Worm (Caenorhabditis elegans) whole organism, young adult: ENCODE measurements around the gene ZC196.2.
"Not testable (repeated sequence)": the region's sequence is repeated elsewhere in the genome, so short reads cannot be mapped to it uniquely, and the experiment has no call there.

Experiments
- B0019.2 ChIP-seq: fragments of 200-800 bp; sonication (Bioruptor generic); conservative IDR thresholded peaks from 2 replicates; pipeline ENCODE4 v1.3.6; 2022; ENCODE audit warnings: missing genetic modification reagents, missing genetic modification characterization, missing compliant biosample characterization
- C06A6.2 ChIP-seq: fragments of 200-800 bp; sonication (Bioruptor generic); conservative IDR thresholded peaks from 2 replicates; pipeline ENCODE4 v1.3.6; 2022; ENCODE audit warnings: missing genetic modification characterization, missing compliant biosample characterization
- F10E7.11 ChIP-seq: sonication (generic microtip); optimal IDR thresholded peaks from 2 replicates; lab custom pipeline; 2017; ENCODE audit warnings: mild to moderate bottlenecking, missing genetic modification characterization, moderate library complexity, missing compliant biosample characterization
- F55B11.4 ChIP-seq: sonication (generic microtip); optimal IDR thresholded peaks from 2 replicates; lab custom pipeline; 2016; ENCODE audit warnings: missing compliant biosample characterization, missing genetic modification characterization, borderline replicate concordance; ENCODE audit not compliant: insufficient read depth
- F57C9.4 ChIP-seq: sonication (generic microtip); optimal IDR thresholded peaks from 2 replicates; lab custom pipeline; 2017; ENCODE audit warnings: mild to moderate bottlenecking, missing genetic modification characterization, missing compliant biosample characterization
- T26A5.8 ChIP-seq: sonication (generic microtip); optimal IDR thresholded peaks from 2 replicates; lab custom pipeline; 2016; ENCODE audit warnings: missing genetic modification characterization, missing compliant biosample characterization
- Y56A3A.18 ChIP-seq: fragments of 200-800 bp; sonication (Bioruptor generic); IDR thresholded peaks from 2 replicates; pipeline ENCODE4 v1.3.6; 2022; ENCODE audit warnings: missing genetic modification reagents, missing genetic modification characterization, missing compliant biosample characterization
- ZK185.1 ChIP-seq: sonication (generic microtip); optimal IDR thresholded peaks from 2 replicates; lab custom pipeline; 2016; ENCODE audit warnings: mild to moderate bottlenecking, missing genetic modification characterization, missing compliant biosample characterization; ENCODE audit not compliant: poor library complexity, severe bottlenecking
- athp-1 ChIP-seq: sonication (generic microtip); optimal IDR thresholded peaks from 2 replicates; lab custom pipeline; 2017; ENCODE audit warnings: mild to moderate bottlenecking, missing genetic modification characterization, missing compliant biosample characterization
- attf-6 ChIP-seq: fragments of 200-800 bp; sonication (Bioruptor generic); IDR thresholded peaks from 2 replicates; pipeline ENCODE4 v1.3.6; 2022; ENCODE audit warnings: missing genetic modification reagents, missing genetic modification characterization, missing compliant biosample characterization
- ceh-27 ChIP-seq: fragments of 200-800 bp; sonication (Bioruptor generic); optimal IDR thresholded peaks from 2 replicates; lab custom pipeline; 2018; ENCODE audit warnings: mild to moderate bottlenecking, missing genetic modification characterization, moderate library complexity, missing compliant biosample characterization
- ceh-58 ChIP-seq: fragments of 200-800 bp; sonication (Bioruptor generic); IDR thresholded peaks from 2 replicates; pipeline ENCODE4 v1.3.6; 2022; ENCODE audit warnings: missing genetic modification characterization, missing compliant biosample characterization
- ceh-91 ChIP-seq: fragments of 200-800 bp; sonication (Bioruptor generic); IDR thresholded peaks from 2 replicates; pipeline ENCODE4 v1.3.6; 2022; ENCODE audit warnings: missing genetic modification reagents, missing genetic modification characterization, missing compliant biosample characterization
- egl-44 ChIP-seq: fragments of 200-800 bp; sonication (Bioruptor generic); IDR thresholded peaks from 2 replicates; pipeline ENCODE4 v1.3.6; 2022; ENCODE audit warnings: missing genetic modification reagents, missing genetic modification characterization, missing compliant biosample characterization
- egrh-3 ChIP-seq: fragments of 200-800 bp; sonication (Bioruptor generic); IDR thresholded peaks from 2 replicates; pipeline ENCODE4 v1.3.6; 2022; ENCODE audit warnings: missing genetic modification reagents, missing genetic modification characterization, missing compliant biosample characterization
- ets-4 ChIP-seq: fragments of 200-800 bp; sonication (Bioruptor generic); optimal IDR thresholded peaks from 2 replicates; lab custom pipeline; 2018; ENCODE audit warnings: mild to moderate bottlenecking, missing genetic modification characterization, missing compliant biosample characterization
- him-1 ChIP-seq: sonication (generic microtip); optimal IDR thresholded peaks from 2 replicates; lab custom pipeline; 2016; ENCODE audit warnings: missing genotype, missing genetic modification reagents, missing genetic modification characterization, missing compliant biosample characterization
- hlh-12 ChIP-seq: sonication (generic microtip); optimal IDR thresholded peaks from 2 replicates; lab custom pipeline; 2016; ENCODE audit warnings: missing genetic modification characterization, missing compliant biosample characterization
- lag-1 ChIP-seq: fragments of 200-800 bp; sonication (Bioruptor generic); IDR thresholded peaks from 2 replicates; pipeline ENCODE4 v1.3.6; 2022; ENCODE audit warnings: missing genetic modification reagents, missing genetic modification characterization, missing compliant biosample characterization
- let-526 ChIP-seq: fragments of 200-800 bp; sonication (Bioruptor generic); IDR thresholded peaks from 2 replicates; pipeline ENCODE4 v1.3.6; 2022; ENCODE audit warnings: missing genetic modification reagents, missing genetic modification characterization, missing compliant biosample characterization
- lin-40 ChIP-seq: sonication (generic microtip); optimal IDR thresholded peaks from 2 replicates; lab custom pipeline; 2016; ENCODE audit warnings: missing genetic modification characterization, mild to moderate bottlenecking, missing compliant biosample characterization, missing genotype, missing genetic modification reagents
- lsl-1 ChIP-seq: fragments of 200-800 bp; sonication (Bioruptor generic); optimal IDR thresholded peaks from 2 replicates; lab custom pipeline; 2018; ENCODE audit warnings: mild to moderate bottlenecking, missing genetic modification characterization, moderate library complexity, missing compliant biosample characterization
- madf-3 ChIP-seq: fragments of 200-800 bp; sonication (Bioruptor generic); IDR thresholded peaks from 2 replicates; pipeline ENCODE4 v1.3.6; 2022; ENCODE audit warnings: missing genetic modification reagents, missing genetic modification characterization, missing compliant biosample characterization
- madf-6 ChIP-seq: fragments of 200-800 bp; sonication (Bioruptor generic); IDR thresholded peaks from 2 replicates; pipeline ENCODE4 v1.3.6; 2022; ENCODE audit warnings: missing genetic modification reagents, missing genetic modification characterization, missing compliant biosample characterization
- mxl-1 ChIP-seq: sonication (generic microtip); optimal IDR thresholded peaks from 2 replicates; lab custom pipeline; 2016; ENCODE audit warnings: missing genetic modification characterization, missing compliant biosample characterization
- nhr-120 ChIP-seq: fragments of 200-800 bp; sonication (Bioruptor generic); IDR thresholded peaks from 2 replicates; pipeline ENCODE4 v1.3.6; 2022; ENCODE audit warnings: missing genetic modification characterization, missing compliant biosample characterization
- nhr-179 ChIP-seq: sonication (generic microtip); optimal IDR thresholded peaks from 2 replicates; lab custom pipeline; 2016; ENCODE audit warnings: mild to moderate bottlenecking, missing genetic modification characterization, missing compliant biosample characterization
- nhr-27 ChIP-seq: fragments of 200-800 bp; sonication (Bioruptor generic); optimal IDR thresholded peaks from 2 replicates; lab custom pipeline; 2018; ENCODE audit warnings: mild to moderate bottlenecking, missing genetic modification characterization, moderate library complexity, missing compliant biosample characterization
- nhr-80 ChIP-seq: sonication (generic microtip); optimal IDR thresholded peaks from 2 replicates; lab custom pipeline; 2016; ENCODE audit warnings: missing genetic modification characterization, missing compliant biosample characterization
- nhr-90 ChIP-seq: sonication (generic microtip); optimal IDR thresholded peaks from 2 replicates; lab custom pipeline; 2016; ENCODE audit warnings: missing genotype, mild to moderate bottlenecking, missing genetic modification characterization, missing compliant biosample characterization
- pbrm-1 ChIP-seq: fragments of 200-800 bp; sonication (Bioruptor generic); IDR thresholded peaks from 2 replicates; pipeline ENCODE4 v1.3.6; 2022; ENCODE audit warnings: missing genetic modification reagents, missing genetic modification characterization, missing compliant biosample characterization
- pha-4 ChIP-seq: fragments of 150-350 bp; sonication (generic microtip); optimal IDR thresholded peaks from 2 replicates; lab custom pipeline; 2014; ENCODE audit warnings: missing biosample characterization, missing genetic modification reagents, missing genetic modification characterization
- rcor-1 ChIP-seq: fragments of 200-800 bp; sonication (Bioruptor generic); IDR thresholded peaks from 2 replicates; pipeline ENCODE4 v1.3.6; 2022; ENCODE audit warnings: missing genetic modification reagents, missing genetic modification characterization, missing compliant biosample characterization
- rpc-1 ChIP-seq, 2 experiments: fragments of 150-350 bp in 1 of 2; sonication (generic microtip) in 1 of 2; optimal IDR thresholded peaks; 2 replicates each; lab custom pipeline; 2014 to 2018; ENCODE audit warnings: missing biosample characterization in 1 of 2, missing genetic modification characterization in 1 of 2, missing genetic modification reagents in 1 of 2, missing genotype in 1 of 2
- sea-2 ChIP-seq: fragments of 200-800 bp; sonication (Bioruptor generic); IDR thresholded peaks from 2 replicates; pipeline ENCODE4 v1.3.6; 2022; ENCODE audit warnings: missing genetic modification characterization, missing compliant biosample characterization
- snpc-4 ChIP-seq, 5 experiments: fragments of 150-350 bp in 1 of 5; sonication (generic microtip) in 4 of 5; optimal IDR thresholded peaks; 2 replicates each; lab custom pipeline; 2014 to 2018; ENCODE audit warnings: missing genetic modification characterization in 5 of 5, missing biosample characterization in 3 of 5, antibody characterized with exemption in 2 of 5, mild to moderate bottlenecking in 2 of 5, missing compliant biosample characterization in 2 of 5, missing genotype in 2 of 5, moderate library complexity in 2 of 5, missing genetic modification reagents in 1 of 5
- tlf-1 ChIP-seq: fragments of 200-800 bp; sonication (Bioruptor generic); optimal IDR thresholded peaks from 2 replicates; lab custom pipeline; 2018; ENCODE audit warnings: mild to moderate bottlenecking, missing genetic modification characterization, missing compliant biosample characterization
- zim-3 ChIP-seq: sonication (generic microtip); optimal IDR thresholded peaks from 2 replicates; lab custom pipeline; 2017; ENCODE audit warnings: mild to moderate bottlenecking, missing genetic modification characterization, moderate library complexity, missing compliant biosample characterization
- ztf-18 ChIP-seq: sonication (generic microtip); optimal IDR thresholded peaks from 2 replicates; lab custom pipeline; 2016; ENCODE audit warnings: missing genotype, mild to moderate bottlenecking, missing genetic modification characterization, missing compliant biosample characterization
- ztf-22 ChIP-seq: fragments of 200-800 bp; sonication (Bioruptor generic); optimal IDR thresholded peaks from 2 replicates; lab custom pipeline; 2018; ENCODE audit warnings: mild to moderate bottlenecking, missing genetic modification characterization, moderate library complexity, missing compliant biosample characterization
- ztf-26 ChIP-seq: sonication (generic microtip); optimal IDR thresholded peaks from 2 replicates; lab custom pipeline; 2017; ENCODE audit warnings: missing genetic modification characterization, missing compliant biosample characterization
- ztf-3 ChIP-seq: fragments of 200-800 bp; sonication (Bioruptor generic); optimal IDR thresholded peaks from 2 replicates; lab custom pipeline; 2018; ENCODE audit warnings: mild to moderate bottlenecking, missing genetic modification characterization, missing compliant biosample characterization

Gene ZC196.2

ce11 chrV:8718399-8718798 is 20.8 kb upstream of the ZC196.2 start:
- TF ChIP-seq snpc-4 (GFP tag; optimal IDR thresholded peaks at IDR 0.05; lab: Kevin White, UChicago) (no peak), snpc-4 (tag; optimal IDR thresholded peaks at IDR 0.05; lab: Kevin White, UChicago) (no peak), egrh-3 (GFP tag; lab: Robert Waterston, UW) (no peak), lag-1 (no peak), him-1 (tag; lab: Kevin White, UChicago) (no peak), nhr-90 (no peak), F57C9.4 (no peak), mxl-1 (tag; lab: Kevin White, UChicago) (no peak), rcor-1 (no peak), ceh-27 (GFP tag; lab: Kevin White, UChicago) (no peak), ztf-26 (tag; lab: Kevin White, UChicago) (no peak), tlf-1 (GFP tag; lab: Kevin White, UChicago) (no peak), ztf-3 (no peak), let-526 (GFP tag; lab: Robert Waterston, UW) (no peak), B0019.2 (no peak), attf-6 (GFP tag; lab: Robert Waterston, UW) (no peak), C06A6.2 (GFP tag; lab: Robert Waterston, UW) (no peak)

ce11 chrV:8722160-8722559 is 17.1 kb upstream of the ZC196.2 start, which contains the start of gene ZC196.8:
ZC196.8 (minus strand) TSS chrV:8722260.
- TF ChIP-seq ceh-58 (GFP tag; lab: Robert Waterston, UW); ceh-91 (GFP tag; lab: Robert Waterston, UW); hlh-12 (tag; lab: Kevin White, UChicago): not testable (repeated sequence)

- TF ChIP-seq ZK185.1 (tag; lab: Kevin White, UChicago); madf-6 (GFP tag; lab: Robert Waterston, UW); F10E7.11: not testable (repeated sequence)
Observed at ce11 chrV:8726228-8726627, 13.0 kb upstream of the ZC196.2 start, which contains the start of gene droe-8. droe-8 (plus strand) TSS chrV:8726528.

- TF ChIP-seq nhr-80 (tag; lab: Kevin White, UChicago) (no peak), ztf-22 (GFP tag; lab: Kevin White, UChicago) (no peak), egl-44 (GFP tag; lab: Robert Waterston, UW) (no peak), ztf-18 (tag; lab: Kevin White, UChicago) (no peak), T26A5.8 (tag; lab: Kevin White, UChicago) (no peak), rpc-1 (optimal IDR thresholded peaks at IDR 0.05; lab: Kevin White, UChicago) (no peak), rpc-1 (tag; optimal IDR thresholded peaks at IDR 0.05; lab: Kevin White, UChicago) (no peak)
Observed at ce11 chrV:8727077-8727476, 12.2 kb upstream of the ZC196.2 start, which contains the start of gene ZC196.9. ZC196.9 (minus strand) TSS chrV:8727177.

- no peak for TF ChIP-seq lin-40 (tag; lab: Kevin White, UChicago)
- TF ChIP-seq pbrm-1 (GFP tag; lab: Robert Waterston, UW), result no peak
- no peak for TF ChIP-seq nhr-27
- TF ChIP-seq Y56A3A.18, result no peak
- no peak for TF ChIP-seq ets-4 (GFP tag; lab: Kevin White, UChicago)
- no peak for TF ChIP-seq B0019.2
- TF ChIP-seq lsl-1 (GFP tag; lab: Kevin White, UChicago), result no peak
- TF ChIP-seq F55B11.4 (tag; lab: Kevin White, UChicago), result no peak
- no peak for TF ChIP-seq zim-3 (tag; lab: Kevin White, UChicago)
- no peak for TF ChIP-seq pha-4 (tag; lab: Kevin White, UChicago)
- no peak for TF ChIP-seq nhr-120 (GFP tag; lab: Robert Waterston, UW)
- TF ChIP-seq nhr-179 (tag; lab: Kevin White, UChicago), result no peak
- TF ChIP-seq madf-3, result no peak
- no peak for TF ChIP-seq F57C9.4
- TF ChIP-seq athp-1 (tag; lab: Kevin White, UChicago), result no peak
- TF ChIP-seq sea-2 (GFP tag; lab: Robert Waterston, UW), result no peak
Observed at ce11 chrV:8729100-8729499, 10.1 kb upstream of the ZC196.2 start, which contains the start of gene ZC196.5. ZC196.5 (plus strand) TSS chrV:8729400.
